Fruit fly (Drosophila melanogaster): ENCODE data around the gene CG17221.

The CG17221 gene

DNA sequence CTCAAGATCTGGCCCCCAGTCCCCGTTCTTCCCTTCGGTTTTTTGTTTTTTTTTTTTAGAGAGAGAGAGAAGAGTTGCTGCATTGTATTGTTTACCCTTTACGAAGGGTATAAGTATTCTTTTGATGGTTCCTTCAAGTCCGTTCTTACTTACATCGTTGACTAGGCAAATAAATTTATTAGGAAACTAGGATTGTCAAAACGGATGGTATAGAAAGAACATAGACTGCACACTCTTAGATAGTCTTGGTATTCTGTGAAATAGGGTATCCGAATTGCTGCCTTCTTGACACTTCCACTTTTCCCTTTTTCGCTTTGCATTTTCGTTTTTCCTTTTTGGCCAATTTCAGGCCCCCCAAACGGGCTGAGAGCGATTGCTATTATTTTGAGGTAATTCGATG lies 28.3 kb upstream of the CG17221 start:
- TF ChIP-seq cic (GFP tag; optimal IDR thresholded peaks at IDR 0.05) (no peak), CG33017 (tag; optimal IDR thresholded peaks at IDR 0.05) (no peak), bab1 (GFP tag; optimal IDR thresholded peaks at IDR 0.05) (no peak), CG14711 (tag; optimal IDR thresholded peaks at IDR 0.05) (no peak), Crg-1 (GFP tag; optimal IDR thresholded peaks at IDR 0.05) (no peak), CG5204 (GFP tag; optimal IDR thresholded peaks at IDR 0.05) (no peak), kay (GFP tag; ENCODE audit: borderline replicate concordance) (no peak), CG7101 (tag; optimal IDR thresholded peaks at IDR 0.05) (no peak), Hr96 (GFP tag; optimal IDR thresholded peaks at IDR 0.05) (no peak), CG11617 (GFP tag; optimal IDR thresholded peaks at IDR 0.05) (no peak), tj (GFP tag; optimal IDR thresholded peaks at IDR 0.05) (no peak), toe (GFP tag; optimal IDR thresholded peaks at IDR 0.05) (no peak), pad (GFP tag; optimal IDR thresholded peaks at IDR 0.05) (no peak)

DNA sequence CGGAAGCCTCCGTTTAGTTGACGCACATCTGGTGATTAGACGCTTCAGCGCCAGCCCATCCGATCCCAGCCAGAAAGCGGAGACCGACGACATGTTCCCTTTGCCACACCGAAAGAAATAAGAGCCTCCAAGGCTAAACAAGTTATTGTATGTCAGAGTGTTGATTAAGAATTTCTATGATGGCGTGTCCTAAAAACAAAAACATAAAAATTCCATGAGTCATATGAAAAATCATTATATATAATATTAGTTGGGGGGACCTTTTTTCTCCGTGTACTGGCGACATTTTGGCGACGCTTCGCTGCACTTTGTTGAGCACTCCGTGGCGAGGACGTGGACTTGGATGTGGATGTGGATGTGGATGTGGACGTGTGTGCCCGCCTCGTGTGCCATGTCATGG lies 27.0 kb upstream of the CG17221 start:
- TF ChIP-seq CG7101 (tag; optimal IDR thresholded peaks at IDR 0.05): no peak
- no peak for TF ChIP-seq Hr96 (GFP tag; optimal IDR thresholded peaks at IDR 0.05)
- no peak for TF ChIP-seq ovo (GFP tag; optimal IDR thresholded peaks at IDR 0.05)
- TF ChIP-seq Clk (GFP tag; optimal IDR thresholded peaks at IDR 0.05): no peak

dm6 chr2L:3018212-3018611 lies 21.6 kb upstream of the CG17221 start, which contains the start of the genes CG17224 and CG17264:
CG17224 (minus strand) TSS chr2L:3018308.
CG17264 (plus strand) TSS chr2L:3018508.
- TF ChIP-seq bab1 (GFP tag; optimal IDR thresholded peaks at IDR 0.05): peak; percentile 30
- TF ChIP-seq CG14711 (tag; optimal IDR thresholded peaks at IDR 0.05): peak; percentile 11
- TF ChIP-seq pad (GFP tag; optimal IDR thresholded peaks at IDR 0.05): no peak
- TF ChIP-seq cic (GFP tag; optimal IDR thresholded peaks at IDR 0.05): peak; percentile 25
- TF ChIP-seq CG5204 (GFP tag; optimal IDR thresholded peaks at IDR 0.05): no peak
- TF ChIP-seq Mnt (GFP tag; optimal IDR thresholded peaks at IDR 0.05): peak; percentile 58

DNA sequence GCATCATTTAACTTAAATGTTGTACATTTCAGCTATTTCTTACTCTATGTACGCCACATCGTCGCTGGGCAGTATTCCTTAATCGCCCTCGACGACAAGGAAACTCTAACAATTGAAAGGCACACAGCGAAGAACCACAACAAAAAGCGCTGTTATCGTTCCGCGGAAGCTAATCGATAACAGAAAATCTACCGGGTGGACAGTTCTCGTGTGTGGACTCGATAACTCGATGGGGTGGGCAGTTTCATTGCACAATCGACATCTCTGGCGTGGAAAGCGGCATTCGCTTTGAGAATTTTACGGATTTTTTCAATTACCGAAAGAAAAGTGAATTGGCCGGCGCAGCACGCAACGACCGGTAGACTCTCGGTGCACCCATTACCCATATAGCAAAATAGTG lies 16.8 kb upstream of the CG17221 start, which contains the start of the genes alpha4GT1 and Prp40:
Gene alpha4GT1 (minus strand): TSS at position 156 of the 400 bp plus-strand sequence.
Gene Prp40 (plus strand): TSS at position 241 of the 400 bp plus-strand sequence.
- TF ChIP-seq Clk (GFP tag; optimal IDR thresholded peaks at IDR 0.05) (no peak), cnc (optimal IDR thresholded peaks at IDR 0.05) (no peak), CG5204 (GFP tag; optimal IDR thresholded peaks at IDR 0.05) (no peak), CG14711 (tag; optimal IDR thresholded peaks at IDR 0.05) (peak; percentile 18), Mnt (GFP tag; optimal IDR thresholded peaks at IDR 0.05) (peak; percentile 31), CG1620 (GFP tag; optimal IDR thresholded peaks at IDR 0.05) (no peak), CG7101 (tag; optimal IDR thresholded peaks at IDR 0.05) (no peak), tj (GFP tag; optimal IDR thresholded peaks at IDR 0.05) (no peak), CG33017 (tag; optimal IDR thresholded peaks at IDR 0.05) (no peak), Hr96 (GFP tag; optimal IDR thresholded peaks at IDR 0.05) (no peak), CG11617 (GFP tag; optimal IDR thresholded peaks at IDR 0.05) (no peak), kay (GFP tag; ENCODE audit: borderline replicate concordance) (no peak), bab1 (GFP tag; optimal IDR thresholded peaks at IDR 0.05) (peak; percentile 16), cic (GFP tag; optimal IDR thresholded peaks at IDR 0.05) (no peak)

DNA sequence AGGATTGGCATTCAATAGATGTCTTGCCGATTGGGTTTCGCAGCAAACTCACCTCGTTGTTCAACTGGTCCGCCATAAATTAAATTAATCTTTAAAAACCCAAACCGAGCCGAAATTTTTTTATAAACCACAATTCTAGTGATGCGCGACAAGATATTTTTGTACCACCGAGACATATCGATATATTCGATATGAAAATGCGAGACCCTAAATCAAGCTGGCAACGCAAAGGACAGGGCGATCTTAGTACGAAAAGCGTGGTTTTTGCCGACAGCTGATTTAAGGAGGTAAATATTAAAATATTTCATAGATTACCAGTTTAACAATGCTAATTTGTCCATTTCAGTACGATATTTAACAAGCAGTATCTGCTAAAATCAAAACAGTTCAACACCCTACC lies 10.8 kb upstream of the CG17221 start, which contains the start of the genes Sf3b2 and CG17219:
Gene Sf3b2 (minus strand): TSS at position 157 of the 400 bp plus-strand sequence.
Gene CG17219 (plus strand): TSS at position 242 of the 400 bp plus-strand sequence.
- TF ChIP-seq Mnt (GFP tag; optimal IDR thresholded peaks at IDR 0.05): peak; percentile 57
- TF ChIP-seq Crg-1 (GFP tag; optimal IDR thresholded peaks at IDR 0.05): no peak
- TF ChIP-seq bab1 (GFP tag; optimal IDR thresholded peaks at IDR 0.05): peak; percentile 59

- TF ChIP-seq CG7101 (tag; optimal IDR thresholded peaks at IDR 0.05) (peak; percentile 27), CG1620 (GFP tag; optimal IDR thresholded peaks at IDR 0.05) (no peak), Clk (GFP tag; optimal IDR thresholded peaks at IDR 0.05) (no peak), tj (GFP tag; optimal IDR thresholded peaks at IDR 0.05) (no peak), Hr96 (GFP tag; optimal IDR thresholded peaks at IDR 0.05) (no peak), CG11617 (GFP tag; optimal IDR thresholded peaks at IDR 0.05) (peak; percentile 1), Crg-1 (GFP tag; optimal IDR thresholded peaks at IDR 0.05) (peak; percentile 65), CG7045 (GFP tag; optimal IDR thresholded peaks at IDR 0.05) (no peak), CG12768 (GFP tag; optimal IDR thresholded peaks at IDR 0.05) (peak; percentile 7), ovo (GFP tag; optimal IDR thresholded peaks at IDR 0.05) (peak; percentile 29), CG14711 (tag; optimal IDR thresholded peaks at IDR 0.05) (no peak), bab1 (GFP tag; optimal IDR thresholded peaks at IDR 0.05) (peak; percentile 56), cic (GFP tag; optimal IDR thresholded peaks at IDR 0.05) (no peak), Mnt (GFP tag; optimal IDR thresholded peaks at IDR 0.05) (peak; percentile 8), kay (GFP tag; ENCODE audit: borderline replicate concordance) (no peak), CG5204 (GFP tag; optimal IDR thresholded peaks at IDR 0.05) (no peak), cnc (optimal IDR thresholded peaks at IDR 0.05) (no peak)
Measured at dm6 chr2L:3030350-3030749, 9.4 kb upstream of the CG17221 start, which contains the start of gene GABPI. GABPI (plus strand) TSS chr2L:3030539.

dm6 chr2L:3034969-3035368 lies 4.8 kb upstream of the CG17221 start, which contains the start of gene CG17258:
CG17258 (minus strand) TSS chr2L:3035348.
- TF ChIP-seq CG5204 (GFP tag; optimal IDR thresholded peaks at IDR 0.05) (no peak), CG7045 (GFP tag; optimal IDR thresholded peaks at IDR 0.05) (no peak), kay (GFP tag; ENCODE audit: borderline replicate concordance) (no peak)
